Worm (Caenorhabditis elegans) whole organism, L2 larva: ENCODE measurements around the gene grk-1.

Experiments
- R02D3.7 ChIP-seq: fragments of 150-350 bp; optimal IDR thresholded peaks from 2 replicates; lab custom pipeline; 2014; ENCODE audit warnings: missing biosample characterization, missing genetic modification characterization
- ama-1 ChIP-seq: fragments of 150-350 bp; optimal IDR thresholded peaks from 2 replicates; lab custom pipeline; 2018; ENCODE audit warnings: inconsistent platforms
- blmp-1 ChIP-seq: sonication (generic microtip); optimal IDR thresholded peaks from 2 replicates; lab custom pipeline; 2017; ENCODE audit warnings: missing genetic modification characterization, mild to moderate bottlenecking, missing compliant biosample characterization, antibody characterized with exemption, moderate library complexity; ENCODE audit not compliant: insufficient read depth
- elt-1 ChIP-seq: fragments of 150-350 bp; optimal IDR thresholded peaks from 2 replicates; lab custom pipeline; 2014; ENCODE audit warnings: missing biosample characterization, missing genetic modification characterization
- lin-11 ChIP-seq: fragments of 150-350 bp; sonication (generic microtip); optimal IDR thresholded peaks from 2 replicates; lab custom pipeline; 2014; ENCODE audit warnings: missing biosample characterization, missing genetic modification characterization, inconsistent platforms, mixed read lengths
- mdl-1 ChIP-seq, 2 experiments: fragments of 150-350 bp in 1 of 2; sonication (generic microtip) in 1 of 2; optimal IDR thresholded peaks; 2 replicates each; lab custom pipeline; 2017; ENCODE audit warnings: missing biosample characterization in 2 of 2, missing genetic modification characterization in 2 of 2
- nhr-12 ChIP-seq: fragments of 150-350 bp; optimal IDR thresholded peaks from 2 replicates; lab custom pipeline; 2014; ENCODE audit warnings: missing biosample characterization, missing genetic modification characterization
- nhr-21 ChIP-seq: fragments of 150-350 bp; optimal IDR thresholded peaks from 2 replicates; lab custom pipeline; 2014; ENCODE audit warnings: missing biosample characterization, missing genetic modification characterization
- skn-1 ChIP-seq: sonication (generic microtip); optimal IDR thresholded peaks from 2 replicates; lab custom pipeline; 2017; ENCODE audit warnings: missing biosample characterization, missing genetic modification characterization
- zag-1 ChIP-seq: fragments of 150-350 bp; optimal IDR thresholded peaks from 2 replicates; lab custom pipeline; 2014; ENCODE audit warnings: missing biosample characterization, missing genetic modification characterization
- ztf-1 ChIP-seq: fragments of 200-800 bp; sonication (Bioruptor generic); conservative IDR thresholded peaks from 2 replicates; pipeline ENCODE4 v1.3.6; 2022; ENCODE audit warnings: missing genetic modification characterization, missing compliant biosample characterization

DNA sequence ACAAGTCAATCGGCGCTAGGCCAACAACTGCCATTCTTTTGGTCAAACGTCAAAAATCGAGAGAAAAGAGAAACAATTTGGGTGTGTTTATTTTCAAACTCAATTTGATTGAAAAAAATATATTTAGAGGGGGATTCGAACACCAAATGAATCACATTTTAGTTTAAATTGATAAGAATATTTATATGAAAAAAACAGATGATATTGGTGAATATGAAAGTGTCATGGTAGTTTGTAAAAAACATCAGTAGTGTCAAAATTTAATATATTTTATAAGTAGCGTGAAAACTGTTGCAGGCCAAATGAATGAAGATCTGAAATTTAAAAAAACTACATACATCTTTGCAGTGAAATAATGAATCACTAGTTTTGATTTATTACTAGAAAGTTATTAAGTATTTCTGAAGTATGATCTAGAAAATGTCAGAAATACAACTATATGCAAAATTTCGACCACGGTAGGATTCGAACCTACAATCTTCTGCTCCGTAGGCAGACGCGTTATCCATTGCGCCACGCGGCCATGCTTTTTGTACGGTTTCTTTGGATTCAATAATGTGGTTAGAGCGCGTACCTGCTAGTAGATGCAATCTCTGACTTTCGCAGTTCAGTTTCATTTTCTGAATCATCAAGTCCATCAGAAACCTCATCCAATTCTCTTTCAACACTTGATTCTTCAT is 19.1 kb upstream of the grk-1 start, which contains the start of gene F19C6.4:
- no peak for TF ChIP-seq nhr-21 (tag; lab: Kevin White, UChicago)
- no peak for TF ChIP-seq mdl-1 (tag; optimal IDR thresholded peaks at IDR 0.05; lab: Kevin White, UChicago)
- no peak for TF ChIP-seq R02D3.7 (tag; lab: Kevin White, UChicago)
- no peak for TF ChIP-seq zag-1 (tag; lab: Kevin White, UChicago)
- TF ChIP-seq blmp-1 (tag; lab: Kevin White, UChicago), result no peak
- TF ChIP-seq elt-1 (tag; lab: Kevin White, UChicago), result no peak
- TF ChIP-seq nhr-12, result no peak
- TF ChIP-seq skn-1, result no peak
- TF ChIP-seq lin-11, result no peak
- no peak for TF ChIP-seq ama-1 (lab: Kevin White, UChicago)
- TF ChIP-seq ztf-1 (GFP tag; lab: Robert Waterston, UW), result no peak
